Fruit fly (Drosophila melanogaster): Measurements from ENCODE around the gene Uros1.

The Uros1 gene

dm6 chrX:8900094-8900493, at the start of gene Uros1 (continued):
- TF ChIP-seq CG11085 (GFP tag; IDR thresholded peaks at IDR 0.05) (no peak), CG30403 (GFP tag; optimal IDR thresholded peaks at IDR 0.05) (peak; percentile 12), H2.0 (GFP tag; IDR thresholded peaks at IDR 0.05) (no peak), bsh (GFP tag; optimal IDR thresholded peaks at IDR 0.05) (peak in 1 of 2 experiments; percentile 31), CG7271 (tag; optimal IDR thresholded peaks at IDR 0.05) (no peak), sna (GFP tag; IDR thresholded peaks at IDR 0.05; ENCODE audit: partially characterized antibody) (no peak), CG3847 (GFP tag; IDR thresholded peaks at IDR 0.05) (peak; percentile 34; the same call in 1 of the 2 replicates), CG17328 (GFP tag; IDR thresholded peaks at IDR 0.05) (0 out of 2 replicates have a peak, but pooled peaks have one; percentile 17), CG11560 (tag; IDR thresholded peaks at IDR 0.05) (no peak), jing (GFP tag; optimal IDR thresholded peaks at IDR 0.05) (no peak), her (GFP tag; optimal IDR thresholded peaks at IDR 0.05) (no peak), E2f2 (GFP tag; IDR thresholded peaks at IDR 0.05) (peak; percentile 74), CG2202 (tag; optimal IDR thresholded peaks at IDR 0.05) (no peak), onecut (GFP tag; IDR thresholded peaks at IDR 0.05) (no peak), CG6272 (GFP tag; IDR thresholded peaks at IDR 0.05) (0 out of 2 replicates have a peak, but pooled peaks have one; percentile 39), Xbp1 (GFP tag; optimal IDR thresholded peaks at IDR 0.05) (peak; percentile 36), CG10267 (tag; optimal IDR thresholded peaks at IDR 0.05) (peak; percentile 14), ems (GFP tag; optimal IDR thresholded peaks at IDR 0.05) (peak; percentile 24), CG5245 (GFP tag; optimal IDR thresholded peaks at IDR 0.05) (no peak), CG4707 (GFP tag; optimal IDR thresholded peaks at IDR 0.05) (no peak), Blimp-1 (GFP tag; optimal IDR thresholded peaks at IDR 0.05) (no peak), CG8924 (tag; optimal IDR thresholded peaks at IDR 0.05) (no peak), CG9727 (GFP tag; optimal IDR thresholded peaks at IDR 0.05) (no peak), CG17359 (tag; optimal IDR thresholded peaks at IDR 0.05) (peak; percentile 5), gfzf (GFP tag; optimal IDR thresholded peaks at IDR 0.05) (no peak)

- no peak for TF ChIP-seq hbn (GFP tag; IDR thresholded peaks at IDR 0.05; ENCODE audit: partially characterized antibody)
- TF ChIP-seq sim (GFP tag; IDR thresholded peaks at IDR 0.05), result no peak
- TF ChIP-seq CG8089 (GFP tag; optimal IDR thresholded peaks at IDR 0.05), result no peak
- no peak for TF ChIP-seq BEAF-32 (GFP tag; optimal IDR thresholded peaks at IDR 0.05)
- peak; percentile 53; the same call in 1 of the 3 replicates for TF ChIP-seq so (GFP tag; IDR thresholded peaks at IDR 0.05)
- no peak for TF ChIP-seq ro (GFP tag; IDR thresholded peaks at IDR 0.05)
- TF ChIP-seq CG14965 (GFP tag; optimal IDR thresholded peaks at IDR 0.05; ENCODE audit: borderline replicate concordance), result no peak
- TF ChIP-seq emc (GFP tag; optimal IDR thresholded peaks at IDR 0.05), result no peak
- no peak for TF ChIP-seq slou (GFP tag; optimal IDR thresholded peaks at IDR 0.05)
- no peak for TF ChIP-seq z (GFP tag; IDR thresholded peaks at IDR 0.05)
- TF ChIP-seq dysf (GFP tag; IDR thresholded peaks at IDR 0.05), result no peak
- TF ChIP-seq CG11456 (GFP tag; IDR thresholded peaks at IDR 0.05), result no peak
- no peak for TF ChIP-seq CG18764 (GFP tag; optimal IDR thresholded peaks at IDR 0.05)
- TF ChIP-seq Atf3 (GFP tag; optimal IDR thresholded peaks at IDR 0.05), result no peak
- TF ChIP-seq Ets65A (GFP tag), result peak; percentile 84
- TF ChIP-seq Fer1 (GFP tag; optimal IDR thresholded peaks at IDR 0.05), result peak; percentile 14
- TF ChIP-seq sd (tag; optimal IDR thresholded peaks at IDR 0.05), result no peak
- TF ChIP-seq Dip3 (GFP tag; optimal IDR thresholded peaks at IDR 0.05), result no peak
- no peak for TF ChIP-seq CG18011 (GFP tag; optimal IDR thresholded peaks at IDR 0.05)
- TF ChIP-seq CG9437 (GFP tag; optimal IDR thresholded peaks at IDR 0.05), result no peak
- TF ChIP-seq croc (GFP tag; conservative IDR thresholded peaks at IDR 0.05), result no peak
- no peak for TF ChIP-seq gce (GFP tag; IDR thresholded peaks at IDR 0.05)
- no peak for TF ChIP-seq CG7357 (GFP tag; IDR thresholded peaks at IDR 0.05)
- no peak for TF ChIP-seq trh (GFP tag; optimal IDR thresholded peaks at IDR 0.05)
- TF ChIP-seq Sox102F (GFP tag; optimal IDR thresholded peaks at IDR 0.05), result no peak
- 0 out of 3 replicates have a peak, but pooled peaks have one; percentile 18 for TF ChIP-seq CG16813 (GFP tag; IDR thresholded peaks at IDR 0.05; ENCODE audit: partially characterized antibody)
- no peak for TF ChIP-seq zen2 (GFP tag; IDR thresholded peaks at IDR 0.05; ENCODE audit: partially characterized antibody)
Observed at dm6 chrX:8924778-8925177, 24.7 kb upstream of the Uros1 start.

All from whole organism, embryonic.